Fruit fly (Drosophila melanogaster) whole organism, adult: ENCODE measurements around the gene CG32074.
"Not testable (repeated sequence)": the region's sequence is repeated elsewhere in the genome, so short reads cannot be mapped to it uniquely, and the experiment has no call there.

Experiments
- CG11617 ChIP-seq: fragments of 200-800 bp; sonication (Bioruptor generic); optimal IDR thresholded peaks from 2 replicates; lab custom pipeline; 2017; ENCODE audit warnings: mild to moderate bottlenecking, missing biosample characterization, missing genetic modification reagents, missing genetic modification characterization
- CG12768 ChIP-seq: fragments of 200-800 bp; sonication (Bioruptor generic); optimal IDR thresholded peaks from 2 replicates; lab custom pipeline; 2017; ENCODE audit warnings: missing biosample characterization, missing genetic modification characterization, mild to moderate bottlenecking, moderate library complexity, missing genetic modification reagents
- CG14711 ChIP-seq: fragments of 200-800 bp; sonication (Bioruptor generic); optimal IDR thresholded peaks from 2 replicates; lab custom pipeline; 2018; ENCODE audit warnings: missing biosample characterization, mild to moderate bottlenecking, missing genetic modification characterization, moderate library complexity
- CG1620 ChIP-seq: fragments of 200-800 bp; sonication (Bioruptor generic); optimal IDR thresholded peaks from 2 replicates; lab custom pipeline; 2016; ENCODE audit warnings: missing biosample characterization, missing genetic modification characterization
- CG33017 ChIP-seq: fragments of 200-800 bp; sonication (Bioruptor generic); optimal IDR thresholded peaks from 2 replicates; lab custom pipeline; 2018; ENCODE audit warnings: missing biosample characterization, mild to moderate bottlenecking, missing genetic modification characterization, moderate library complexity
- CG5204 ChIP-seq: fragments of 200-800 bp; sonication (Bioruptor generic); optimal IDR thresholded peaks from 2 replicates; lab custom pipeline; 2016; ENCODE audit warnings: missing biosample characterization, missing genetic modification characterization
- CG7045 ChIP-seq: fragments of 200-800 bp; sonication (Bioruptor generic); optimal IDR thresholded peaks from 2 replicates; lab custom pipeline; 2017; ENCODE audit warnings: missing biosample characterization, mild to moderate bottlenecking, missing genetic modification characterization
- CG7101 ChIP-seq: fragments of 200-800 bp; sonication (Bioruptor generic); optimal IDR thresholded peaks from 2 replicates; lab custom pipeline; 2018; ENCODE audit warnings: missing biosample characterization, mild to moderate bottlenecking, missing genetic modification characterization, moderate library complexity
- Clk ChIP-seq: fragments of 200-800 bp; sonication (Bioruptor generic); optimal IDR thresholded peaks from 2 replicates; lab custom pipeline; 2017; ENCODE audit warnings: missing biosample characterization, missing genetic modification characterization
- Crg-1 ChIP-seq: fragments of 200-800 bp; sonication (Bioruptor generic); optimal IDR thresholded peaks from 2 replicates; lab custom pipeline; 2016; ENCODE audit warnings: missing biosample characterization, missing genetic modification characterization
- Hr96 ChIP-seq: fragments of 200-800 bp; sonication (Bioruptor generic); optimal IDR thresholded peaks from 2 replicates; lab custom pipeline; 2016; ENCODE audit warnings: missing biosample characterization, missing genetic modification characterization
- Mnt ChIP-seq: fragments of 200-800 bp; sonication (Bioruptor generic); optimal IDR thresholded peaks from 2 replicates; lab custom pipeline; 2016; ENCODE audit warnings: missing biosample characterization, mild to moderate bottlenecking, missing genetic modification characterization
- bab1 ChIP-seq: fragments of 200-800 bp; sonication (Bioruptor generic); optimal IDR thresholded peaks from 3 replicates; lab custom pipeline; 2019; ENCODE audit warnings: missing biosample characterization, mild to moderate bottlenecking, missing genetic modification characterization, moderate library complexity
- cic ChIP-seq: fragments of 200-800 bp; sonication (Bioruptor generic); optimal IDR thresholded peaks from 2 replicates; lab custom pipeline; 2017; ENCODE audit warnings: missing biosample characterization, mild to moderate bottlenecking, missing genetic modification characterization, moderate library complexity
- cnc ChIP-seq, 2 experiments: fragments of >200 bp; optimal IDR thresholded peaks; 2 replicates each; lab custom pipeline; 2017
- kay ChIP-seq: fragments of 200-800 bp; sonication (Bioruptor generic); peaks from one replicate; lab custom pipeline; 2016; ENCODE audit warnings: missing biosample characterization, missing genetic modification characterization, borderline replicate concordance
- ovo ChIP-seq: fragments of 200-800 bp; sonication (Bioruptor generic); optimal IDR thresholded peaks from 2 replicates; lab custom pipeline; 2016; ENCODE audit warnings: missing biosample characterization, missing genetic modification characterization
- pad ChIP-seq: fragments of 200-800 bp; sonication (Bioruptor generic); optimal IDR thresholded peaks from 3 replicates; lab custom pipeline; 2017; ENCODE audit warnings: missing biosample characterization, missing genetic modification characterization, mild to moderate bottlenecking, moderate library complexity, missing genetic modification reagents
- tj ChIP-seq: fragments of 200-800 bp; sonication (Bioruptor generic); optimal IDR thresholded peaks from 3 replicates; lab custom pipeline; 2017; ENCODE audit warnings: missing biosample characterization, mild to moderate bottlenecking, missing genetic modification characterization, moderate library complexity
- toe ChIP-seq: fragments of 200-800 bp; sonication (Bioruptor generic); optimal IDR thresholded peaks from 2 replicates; lab custom pipeline; 2016; ENCODE audit warnings: missing biosample characterization, missing genetic modification characterization

Gene CG32074

DNA sequence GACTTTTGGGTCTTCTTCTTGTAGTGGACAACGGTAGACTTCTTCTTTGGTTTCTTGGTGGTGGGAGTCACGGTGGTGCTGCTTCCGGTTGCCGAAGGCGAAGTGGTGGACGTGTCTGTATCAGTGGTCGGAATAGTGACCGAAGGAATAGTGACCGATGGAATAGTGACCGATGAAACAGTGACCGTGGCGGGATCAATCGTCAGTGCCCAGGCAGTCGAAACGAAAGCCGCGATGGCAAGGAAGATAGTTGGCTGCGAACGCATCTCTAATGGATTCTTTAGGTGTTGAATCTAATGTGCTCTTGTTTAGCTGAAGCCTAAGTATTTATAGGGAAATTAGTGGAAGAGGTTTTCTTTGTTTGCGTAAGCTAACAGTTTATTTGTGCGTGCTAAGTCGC, at the start of gene CG32074:
Gene CG32074 (minus strand): TSS at position 268 of the 400 bp plus-strand sequence.
- not testable (repeated sequence) for TF ChIP-seq CG7045 (GFP tag; lab: Kevin White, UChicago); CG7101 (tag; lab: Kevin White, UChicago); CG5204 (GFP tag; lab: Kevin White, UChicago)

DNA sequence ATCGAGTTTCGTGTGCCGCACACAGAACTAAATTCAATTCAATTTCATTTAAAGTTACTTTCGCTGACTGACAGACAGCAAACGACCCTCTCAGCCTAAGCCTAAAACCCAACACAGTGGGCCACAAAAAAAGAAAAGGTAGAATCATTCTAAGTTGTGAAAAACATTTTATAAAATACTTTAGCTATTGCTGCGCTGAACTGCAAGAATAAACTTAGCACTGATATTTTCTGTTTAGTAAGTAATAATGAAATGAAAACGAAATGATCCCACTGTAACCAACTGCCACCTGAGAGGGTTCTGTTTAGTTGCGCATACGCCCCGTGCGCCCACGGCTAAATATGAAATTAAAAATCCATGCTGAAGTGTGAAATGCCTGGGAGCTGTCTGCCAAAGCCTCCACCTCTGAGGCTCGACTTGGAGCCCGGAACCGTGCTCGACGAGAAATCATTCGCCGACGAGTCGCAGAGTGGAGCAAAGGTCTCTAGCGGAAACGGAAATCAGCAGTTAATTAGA, 41.0 kb upstream of the CG32074 start, which contains the start of gene CG14142:
Gene CG14142 (plus strand): TSS at position 466 of the 516 bp plus-strand sequence.
- TF ChIP-seq CG12768 (GFP tag; lab: Kevin White, UChicago) (no peak), ovo (no peak), CG33017 (tag; lab: Kevin White, UChicago) (no peak)

DNA sequence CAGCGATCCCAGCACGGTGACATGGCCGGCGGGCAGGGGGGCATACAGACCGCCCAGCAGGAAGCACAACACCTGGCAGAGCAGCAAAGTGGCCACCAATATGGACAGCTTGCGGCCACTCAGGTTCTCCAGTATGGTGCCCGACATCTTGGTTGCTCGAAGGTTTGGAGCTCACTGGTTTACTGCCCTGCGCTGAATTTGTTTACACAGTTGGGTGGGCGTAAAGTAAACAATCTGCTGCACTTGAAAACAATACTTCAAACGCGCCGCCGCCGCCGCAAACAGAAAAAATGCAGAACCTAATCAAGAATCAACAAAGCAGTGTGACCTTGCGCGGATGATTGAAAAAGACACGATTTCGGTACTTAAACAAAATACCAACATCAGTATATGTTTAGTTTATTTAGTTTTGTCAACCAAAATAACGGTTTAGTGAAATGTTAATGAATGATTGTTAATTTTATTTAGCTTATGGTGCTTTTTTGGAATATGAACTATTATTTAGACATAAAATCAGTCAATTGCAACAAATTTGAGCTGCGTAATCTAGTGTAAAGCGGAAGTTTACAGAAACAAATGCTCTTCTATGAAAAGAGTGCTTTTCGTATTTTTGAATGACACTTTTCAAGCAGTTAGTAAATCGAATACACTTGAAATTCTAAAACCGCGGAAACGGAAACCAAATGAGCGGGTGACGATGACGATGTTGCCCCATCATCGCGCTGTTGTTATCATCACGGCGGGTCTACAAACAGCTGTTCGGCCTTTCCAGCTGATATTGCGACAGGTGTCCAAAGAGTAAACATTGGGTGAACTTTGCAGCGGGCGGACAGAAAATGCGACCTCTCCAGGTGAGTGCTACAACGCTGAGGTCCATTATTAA, 37.4 kb upstream of the CG32074 start, which contains the start of the genes wls and Adck5:
Gene wls (minus strand): TSS at position 327 of the 883 bp plus-strand sequence.
Gene Adck5 (plus strand): TSS at position 519 of the 883 bp plus-strand sequence.
- TF ChIP-seq CG11617 (GFP tag; lab: Kevin White, UChicago) (peak; percentile 77), toe (peak; percentile 52), Clk (GFP tag; lab: Kevin White, UChicago) (no peak), pad (peak; percentile 43), CG14711 (tag; lab: Kevin White, UChicago) (peak; percentile 20), Crg-1 (GFP tag; lab: Kevin White, UChicago) (peak; percentile 38), ovo (peak; percentile 31), Mnt (GFP tag; lab: Kevin White, UChicago) (peak; percentile 24), cic (GFP tag; lab: Kevin White, UChicago) (no peak), bab1 (GFP tag; lab: Kevin White, UChicago) (peak; percentile 90), kay (no peak), CG33017 (tag; lab: Kevin White, UChicago) (peak; percentile 49), Hr96 (peak; percentile 46), CG1620 (peak; percentile 47), CG5204 (GFP tag; lab: Kevin White, UChicago) (peak; percentile 48), CG7045 (GFP tag; lab: Kevin White, UChicago) (peak; percentile 59), CG12768 (GFP tag; lab: Kevin White, UChicago) (peak; percentile 67), CG7101 (tag; lab: Kevin White, UChicago) (peak; percentile 57), cnc (optimal IDR thresholded peaks at IDR 0.05; lab: Kevin White, UChicago) (no peak), tj (GFP tag; lab: Kevin White, UChicago) (peak; percentile 35)

- TF ChIP-seq cic (GFP tag; lab: Kevin White, UChicago) (no peak), CG5204 (GFP tag; lab: Kevin White, UChicago) (no peak), cnc (optimal IDR thresholded peaks at IDR 0.05; lab: Kevin White, UChicago) (no peak), CG11617 (GFP tag; lab: Kevin White, UChicago) (no peak)
Observed at dm6 chr3L:11164899-11165298, 32.8 kb upstream of the CG32074 start, which contains the start of gene Alg10. Alg10 (plus strand) TSS chr3L:11164971.

DNA sequence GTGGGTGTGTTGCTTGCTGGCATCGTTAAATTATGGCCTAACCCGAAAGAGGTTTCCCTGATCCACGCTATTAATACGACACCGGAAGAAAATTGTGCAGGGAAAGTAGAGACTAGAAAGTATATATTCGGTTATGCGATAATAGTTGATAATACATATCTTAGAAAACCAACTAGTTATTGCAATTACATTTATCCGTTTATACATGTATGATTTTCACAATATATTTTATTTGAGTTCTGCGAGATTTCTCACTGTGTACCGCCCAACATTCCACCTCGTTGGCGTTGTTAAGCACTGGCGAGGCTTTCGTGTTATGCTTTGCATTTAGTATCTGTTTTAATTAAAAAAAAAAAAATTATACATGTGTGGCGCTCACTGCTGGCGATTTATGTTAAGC, 23.3 kb upstream of the CG32074 start:
- no peak for TF ChIP-seq Crg-1 (GFP tag; lab: Kevin White, UChicago)
- TF ChIP-seq CG7045 (GFP tag; lab: Kevin White, UChicago), result no peak
- TF ChIP-seq CG5204 (GFP tag; lab: Kevin White, UChicago), result no peak
- TF ChIP-seq Mnt (GFP tag; lab: Kevin White, UChicago), result no peak
- no peak for TF ChIP-seq toe
- no peak for TF ChIP-seq cnc (optimal IDR thresholded peaks at IDR 0.05; lab: Kevin White, UChicago)
- no peak for TF ChIP-seq CG33017 (tag; lab: Kevin White, UChicago)
- no peak for TF ChIP-seq kay

DNA sequence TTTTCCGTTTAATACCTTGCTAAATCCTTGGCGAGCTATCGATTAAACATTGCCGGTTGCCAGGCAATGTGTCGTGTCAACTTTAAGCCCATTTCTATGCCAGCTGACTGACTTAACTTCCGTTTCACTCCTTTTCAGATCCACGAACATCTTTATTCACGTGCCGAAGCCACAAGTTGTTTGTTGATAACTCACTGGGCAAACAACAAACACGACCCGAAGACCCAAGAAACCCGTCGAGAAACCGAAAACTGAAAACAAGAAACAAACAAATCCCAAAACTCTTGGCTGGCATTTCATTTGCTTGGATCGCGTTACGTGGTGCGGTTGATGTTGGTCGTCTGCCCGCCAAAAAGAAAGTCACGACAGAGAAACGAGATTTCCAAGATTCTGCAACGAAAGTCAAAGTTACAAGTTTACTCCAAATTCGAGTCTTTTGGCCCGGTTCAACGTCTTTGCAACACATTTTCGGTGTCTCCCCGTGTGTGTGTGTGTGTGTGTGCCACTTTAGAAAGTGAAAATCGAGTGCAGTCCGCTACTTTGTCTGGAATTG, 18.7 kb upstream of the CG32074 start, which contains the start of gene CG6216:
Gene CG6216 (minus strand): TSS at position 51 of the 553 bp plus-strand sequence.
- TF ChIP-seq tj (GFP tag; lab: Kevin White, UChicago) (no peak), ovo (no peak), CG12768 (GFP tag; lab: Kevin White, UChicago) (no peak), cic (GFP tag; lab: Kevin White, UChicago) (no peak), CG7045 (GFP tag; lab: Kevin White, UChicago) (no peak), CG11617 (GFP tag; lab: Kevin White, UChicago) (no peak), kay (no peak), toe (no peak), CG33017 (tag; lab: Kevin White, UChicago) (no peak), Hr96 (no peak), bab1 (GFP tag; lab: Kevin White, UChicago) (no peak), Mnt (GFP tag; lab: Kevin White, UChicago) (no peak), pad (no peak)
